Comparison of ENCODE assay signal across 4 worm cellular contexts in the genomic region with DNA sequence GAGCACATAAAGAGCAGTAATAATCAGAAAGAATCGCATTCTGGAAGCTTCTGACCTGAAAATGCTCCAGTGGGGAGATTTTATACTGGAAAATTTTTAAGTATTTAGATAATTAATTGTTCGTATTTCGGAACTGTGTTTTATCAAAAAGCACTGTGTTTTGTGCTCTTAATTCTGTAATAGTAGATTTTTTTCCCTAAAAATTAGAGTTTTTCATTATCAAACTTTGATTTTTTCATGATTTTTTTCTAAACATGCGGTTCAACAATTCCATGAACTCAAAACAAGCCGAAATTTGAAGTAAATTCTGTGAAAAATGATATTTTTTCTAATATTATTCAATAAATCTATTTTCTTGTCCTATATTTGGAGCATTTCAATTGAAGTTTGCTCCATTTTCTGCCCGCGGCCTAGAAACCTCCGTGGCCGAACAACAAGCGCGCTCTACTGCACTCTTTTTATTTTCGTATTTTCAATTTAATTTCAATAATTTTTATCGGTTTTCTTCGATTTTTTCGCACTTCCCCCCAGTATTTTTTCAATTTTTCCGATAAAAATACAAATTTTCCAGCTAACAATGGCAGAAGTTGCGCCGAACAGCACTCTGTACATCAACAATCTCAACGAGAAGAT.
TF ChIP-seq lines count a peak whose summit lies in the region.

A gene (minus strand): TSS at position 51 of the 633 bp plus-strand sequence.
A gene (plus strand): TSS at position 546 of the 633 bp plus-strand sequence.

TF ChIP-seq in whole organism, L2 larva, 48 proteins besides CTCF, POLR2A, EP300 and RAD21:
- TF ChIP-seq F13H6.1 (tag; optimal IDR thresholded peaks at IDR 0.05; lab: Kevin White, UChicago) (peak; percentile 40), lsy-2 (tag; optimal IDR thresholded peaks at IDR 0.05; lab: Kevin White, UChicago) (peak; percentile 22 to 79), sem-4 (tag; optimal IDR thresholded peaks at IDR 0.05; lab: Kevin White, UChicago) (no peak), blmp-1 (tag; optimal IDR thresholded peaks at IDR 0.05; lab: Kevin White, UChicago; ENCODE audit: insufficient read depth) (no peak), gmeb-1 (tag; optimal IDR thresholded peaks at IDR 0.05; lab: Kevin White, UChicago) (peak; percentile 60), ztf-4 (tag; optimal IDR thresholded peaks at IDR 0.05; lab: Kevin White, UChicago) (no peak), ama-1 (optimal IDR thresholded peaks at IDR 0.05; lab: Kevin White, UChicago) (no peak), elt-1 (tag; optimal IDR thresholded peaks at IDR 0.05; lab: Kevin White, UChicago) (no peak), unc-55 (GFP tag; optimal IDR thresholded peaks at IDR 0.05; lab: Kevin White, UChicago) (peak; percentile 52), nhr-11 (tag; optimal IDR thresholded peaks at IDR 0.05; lab: Kevin White, UChicago) (no peak), C34F6.9 (tag; optimal IDR thresholded peaks at IDR 0.05; lab: Kevin White, UChicago) (peak; percentile 60), sma-3 (GFP tag; optimal IDR thresholded peaks at IDR 0.05; lab: Kevin White, UChicago) (peak; percentile 46)
TF ChIP-seq in whole organism, L2 larva: peak in this region for 6.

TF ChIP-seq in whole organism, L4 larva, 104 proteins besides CTCF, POLR2A, EP300 and RAD21 (continues in another document):
- TF ChIP-seq ZK337.2 (GFP tag; IDR thresholded peaks at IDR 0.05; lab: Robert Waterston, UW), result 0 out of 2 replicates have a peak, but pooled peaks have one; percentile 25
- peak; percentile 10 for TF ChIP-seq lin-13 (GFP tag; optimal IDR thresholded peaks at IDR 0.05; lab: Kevin White, UChicago)
- no peak for TF ChIP-seq T20F7.1 (GFP tag; optimal IDR thresholded peaks at IDR 0.05; lab: Kevin White, UChicago)
- no peak for TF ChIP-seq dmd-8 (GFP tag; IDR thresholded peaks at IDR 0.05; lab: Robert Waterston, UW)
- TF ChIP-seq mep-1 (tag; optimal IDR thresholded peaks at IDR 0.05; lab: Kevin White, UChicago), result no peak
- no peak for TF ChIP-seq nhr-77 (tag; optimal IDR thresholded peaks at IDR 0.05; lab: Kevin White, UChicago)
- no peak for TF ChIP-seq vab-7 (GFP tag; IDR thresholded peaks at IDR 0.05; lab: Robert Waterston, UW)
- TF ChIP-seq madf-9 (GFP tag; conservative IDR thresholded peaks at IDR 0.05; lab: Robert Waterston, UW), result no peak
- TF ChIP-seq lin-38 (GFP tag; IDR thresholded peaks at IDR 0.05; lab: Robert Waterston, UW), result peak; percentile 92
- TF ChIP-seq nhr-42 (GFP tag; IDR thresholded peaks at IDR 0.05; lab: Robert Waterston, UW), result no peak
- TF ChIP-seq dmd-6 (GFP tag; IDR thresholded peaks at IDR 0.05; lab: Robert Waterston, UW), result no peak
- TF ChIP-seq ztf-11 (tag; optimal IDR thresholded peaks at IDR 0.05; lab: Kevin White, UChicago), result no peak
- TF ChIP-seq aha-1 (tag; lab: Kevin White, UChicago), result peak; percentile 43
- TF ChIP-seq lim-7 (GFP tag; IDR thresholded peaks at IDR 0.05; lab: Robert Waterston, UW), result no peak
- TF ChIP-seq Y75B8A.6 (GFP tag; IDR thresholded peaks at IDR 0.05; lab: Robert Waterston, UW), result no peak
- no peak for TF ChIP-seq nhr-237 (tag; optimal IDR thresholded peaks at IDR 0.05; lab: Kevin White, UChicago)
- TF ChIP-seq unc-130 (GFP tag; optimal IDR thresholded peaks at IDR 0.05; lab: Kevin White, UChicago), result peak; percentile 29
- TF ChIP-seq ceh-82 (tag; optimal IDR thresholded peaks at IDR 0.05; lab: Kevin White, UChicago), result no peak
- TF ChIP-seq set-16 (GFP tag; IDR thresholded peaks at IDR 0.05; lab: Robert Waterston, UW), result no peak
- no peak for TF ChIP-seq nhr-41 (GFP tag; IDR thresholded peaks at IDR 0.05; lab: Robert Waterston, UW)
- no peak for TF ChIP-seq zip-11 (GFP tag; IDR thresholded peaks at IDR 0.05; lab: Robert Waterston, UW)
- no peak for TF ChIP-seq hlh-30 (tag; optimal IDR thresholded peaks at IDR 0.05; lab: Kevin White, UChicago; ENCODE audit: insufficient read depth)
- peak; percentile 35 for TF ChIP-seq rbr-2 (tag; optimal IDR thresholded peaks at IDR 0.05; lab: Kevin White, UChicago)
- TF ChIP-seq nhr-102 (tag; optimal IDR thresholded peaks at IDR 0.05; lab: Kevin White, UChicago), result no peak
- no peak for TF ChIP-seq nhr-25 (tag; optimal IDR thresholded peaks at IDR 0.05; lab: Kevin White, UChicago; ENCODE audit: borderline replicate concordance, insufficient read depth)

TF ChIP-seq in whole organism, late embryonic, 69 proteins besides CTCF, POLR2A, EP300 and RAD21:
- TF ChIP-seq sox-2 (GFP tag; IDR thresholded peaks at IDR 0.05; lab: Robert Waterston, UW), result no peak
- TF ChIP-seq tbx-7 (tag; optimal IDR thresholded peaks at IDR 0.05; lab: Kevin White, UChicago), result peak; percentile 28
- peak; percentile 18 for TF ChIP-seq nfya-1 (tag; optimal IDR thresholded peaks at IDR 0.05; lab: Kevin White, UChicago)
- peak; percentile 36 for TF ChIP-seq ceh-2 (tag; optimal IDR thresholded peaks at IDR 0.05; lab: Kevin White, UChicago)
- TF ChIP-seq che-1 (tag; optimal IDR thresholded peaks at IDR 0.05; lab: Kevin White, UChicago), result no peak
- peak; percentile 63 for TF ChIP-seq C08G9.2 (tag; optimal IDR thresholded peaks at IDR 0.05; lab: Kevin White, UChicago)
- TF ChIP-seq ref-2 (tag; optimal IDR thresholded peaks at IDR 0.05; lab: Kevin White, UChicago), result no peak
- peak; percentile 63 for TF ChIP-seq unc-42 (tag; optimal IDR thresholded peaks at IDR 0.05; lab: Kevin White, UChicago)
- peak; percentile 35 for TF ChIP-seq tbx-2 (tag; optimal IDR thresholded peaks at IDR 0.05; lab: Kevin White, UChicago)
- peak; percentile 57 for TF ChIP-seq ceh-31 (tag; optimal IDR thresholded peaks at IDR 0.05; lab: Kevin White, UChicago)
TF ChIP-seq in whole organism, late embryonic: peak in this region for 7.

TF ChIP-seq in whole organism, mixed stage, embryonic, 35 proteins besides CTCF, POLR2A, EP300 and RAD21:
- no peak for TF ChIP-seq nhr-76 (tag; optimal IDR thresholded peaks at IDR 0.05; lab: Kevin White, UChicago)
- TF ChIP-seq ham-2 (GFP tag; optimal IDR thresholded peaks at IDR 0.05; lab: Kevin White, UChicago), result no peak
- TF ChIP-seq lin-32 (GFP tag; optimal IDR thresholded peaks at IDR 0.05; lab: Kevin White, UChicago), result no peak
- no peak for TF ChIP-seq nhr-28 (tag; optimal IDR thresholded peaks at IDR 0.05; lab: Kevin White, UChicago)
- no peak for TF ChIP-seq blmp-1 (tag; optimal IDR thresholded peaks at IDR 0.05; lab: Kevin White, UChicago)
- TF ChIP-seq elt-1 (tag; optimal IDR thresholded peaks at IDR 0.05; lab: Kevin White, UChicago; ENCODE audit: borderline replicate concordance, insufficient read depth), result no peak
- TF ChIP-seq lin-13 (tag; optimal IDR thresholded peaks at IDR 0.05; lab: Kevin White, UChicago), result peak; percentile 4
- no peak for TF ChIP-seq nhr-12 (tag; optimal IDR thresholded peaks at IDR 0.05; lab: Kevin White, UChicago)
- TF ChIP-seq mab-5 (tag; optimal IDR thresholded peaks at IDR 0.05; lab: Kevin White, UChicago), result no peak
- TF ChIP-seq lsy-2 (tag; optimal IDR thresholded peaks at IDR 0.05; lab: Kevin White, UChicago), result peak; percentile 60
- no peak for TF ChIP-seq flh-1 (GFP tag; optimal IDR thresholded peaks at IDR 0.05; lab: Kevin White, UChicago)
- no peak for TF ChIP-seq pha-4 (tag; optimal IDR thresholded peaks at IDR 0.05; lab: Kevin White, UChicago)
- no peak for TF ChIP-seq elt-3 (tag; optimal IDR thresholded peaks at IDR 0.05; lab: Kevin White, UChicago)
- TF ChIP-seq unc-62 (GFP tag; optimal IDR thresholded peaks at IDR 0.05; lab: Kevin White, UChicago), result no peak
- TF ChIP-seq mep-1 (tag; optimal IDR thresholded peaks at IDR 0.05; lab: Kevin White, UChicago), result peak; percentile 41
- no peak for TF ChIP-seq snpc-4 (tag; optimal IDR thresholded peaks at IDR 0.05; lab: Kevin White, UChicago)
- no peak for TF ChIP-seq ztf-11 (tag; optimal IDR thresholded peaks at IDR 0.05; lab: Kevin White, UChicago)
- TF ChIP-seq hlh-1 (tag; optimal IDR thresholded peaks at IDR 0.05; lab: Kevin White, UChicago), result no peak
- TF ChIP-seq sem-2 (GFP tag; optimal IDR thresholded peaks at IDR 0.05; lab: Kevin White, UChicago), result no peak
- TF ChIP-seq mls-2 (tag; optimal IDR thresholded peaks at IDR 0.05; lab: Kevin White, UChicago), result no peak
- TF ChIP-seq bed-3 (GFP tag; optimal IDR thresholded peaks at IDR 0.05; lab: Kevin White, UChicago), result no peak
- TF ChIP-seq ceh-43 (GFP tag; optimal IDR thresholded peaks at IDR 0.05; lab: Kevin White, UChicago), result no peak
- no peak for TF ChIP-seq nhr-2 (tag; optimal IDR thresholded peaks at IDR 0.05; lab: Kevin White, UChicago)
